Worm (Caenorhabditis elegans) whole organism, L4 larva: Measurements from ENCODE around the gene nhr-12.

Experiments used
- D1046.2 ChIP-seq: fragments of 200-800 bp; sonication (Bioruptor generic); IDR thresholded peaks from 2 replicates; pipeline ENCODE4 v1.3.6; 2022; ENCODE audit warnings: missing genetic modification characterization, missing compliant biosample characterization
- F10B5.3 ChIP-seq: sonication (generic microtip); optimal IDR thresholded peaks from 2 replicates; lab custom pipeline; 2016; ENCODE audit warnings: mild to moderate bottlenecking, missing genetic modification characterization, missing compliant biosample characterization
- F26F4.8 ChIP-seq: fragments of 200-800 bp; sonication (Bioruptor generic); conservative IDR thresholded peaks from 2 replicates; pipeline ENCODE4 v1.3.6; 2022; ENCODE audit warnings: missing genetic modification characterization, missing compliant biosample characterization
- F37D6.2 ChIP-seq: sonication (generic microtip); optimal IDR thresholded peaks from 2 replicates; lab custom pipeline; 2016; ENCODE audit warnings: mild to moderate bottlenecking, missing genetic modification characterization, missing compliant biosample characterization
- F44E2.7 ChIP-seq: fragments of 200-800 bp; sonication (Bioruptor generic); IDR thresholded peaks from 2 replicates; pipeline ENCODE4 v2.1.2; 2022; ENCODE audit warnings: missing genetic modification characterization, missing compliant biosample characterization
- T20F7.1 ChIP-seq: fragments of 200-800 bp; sonication (Bioruptor generic); optimal IDR thresholded peaks from 2 replicates; lab custom pipeline; 2018; ENCODE audit warnings: mild to moderate bottlenecking, missing genetic modification characterization, missing compliant biosample characterization
- Y105C5A.15 ChIP-seq: fragments of 200-800 bp; sonication (Bioruptor generic); IDR thresholded peaks from 2 replicates; pipeline ENCODE4 v1.3.6; 2022; ENCODE audit warnings: missing genetic modification characterization, missing compliant biosample characterization
- Y75B8A.6 ChIP-seq: fragments of 200-800 bp; sonication (Bioruptor generic); IDR thresholded peaks from 2 replicates; pipeline ENCODE4 v1.3.6; 2022; ENCODE audit warnings: missing genetic modification reagents, missing genetic modification characterization, missing compliant biosample characterization
- ZK546.5 ChIP-seq, 2 experiments: sonication (generic microtip); optimal IDR thresholded peaks; 2 replicates each; lab custom pipeline; 2017; ENCODE audit warnings: missing biosample characterization in 2 of 2, missing genetic modification characterization in 2 of 2
- ceh-32 ChIP-seq: sonication (generic microtip); optimal IDR thresholded peaks from 2 replicates; lab custom pipeline; 2016; ENCODE audit warnings: mild to moderate bottlenecking, missing genetic modification characterization, missing compliant biosample characterization; ENCODE audit not compliant: poor library complexity
- ceh-62 ChIP-seq: sonication (generic microtip); optimal IDR thresholded peaks from 2 replicates; lab custom pipeline; 2017; ENCODE audit warnings: missing biosample characterization, missing genetic modification characterization
- daf-16 ChIP-seq, 3 experiments: sonication (generic microtip); optimal IDR thresholded peaks; 2 replicates each; lab custom pipeline; 2016 to 2017; ENCODE audit warnings: missing genetic modification characterization in 3 of 3, missing genetic modification reagents in 3 of 3, mild to moderate bottlenecking in 2 of 3, missing compliant biosample characterization in 2 of 3, missing biosample characterization in 1 of 3, moderate library complexity in 1 of 3
- dmd-8 ChIP-seq: fragments of 200-800 bp; sonication (Bioruptor generic); IDR thresholded peaks from 2 replicates; pipeline ENCODE4 v1.3.6; 2022; ENCODE audit warnings: missing genetic modification characterization, missing compliant biosample characterization
- duxl-1 ChIP-seq: sonication (generic microtip); optimal IDR thresholded peaks from 2 replicates; lab custom pipeline; 2016; ENCODE audit warnings: mild to moderate bottlenecking, missing genetic modification characterization, moderate library complexity, missing compliant biosample characterization; ENCODE audit not compliant: poor library complexity
- egl-43 ChIP-seq: fragments of 200-800 bp; sonication (Bioruptor generic); IDR thresholded peaks from 2 replicates; pipeline ENCODE4 v1.3.6; 2022; ENCODE audit warnings: missing genetic modification reagents, missing genetic modification characterization, missing compliant biosample characterization
- fkh-10 ChIP-seq: fragments of 150-350 bp; optimal IDR thresholded peaks from 2 replicates; lab custom pipeline; 2014; ENCODE audit warnings: missing biosample characterization, missing genetic modification reagents, missing genetic modification characterization
- hlh-11 ChIP-seq: fragments of 200-800 bp; sonication (Bioruptor generic); optimal IDR thresholded peaks from 2 replicates; lab custom pipeline; 2018; ENCODE audit warnings: mild to moderate bottlenecking, missing genetic modification characterization, missing compliant biosample characterization
- lim-7 ChIP-seq: fragments of 200-800 bp; sonication (Bioruptor generic); IDR thresholded peaks from 2 replicates; pipeline ENCODE4 v1.3.6; 2022; ENCODE audit warnings: missing genetic modification characterization, missing compliant biosample characterization
- lin-13 ChIP-seq: fragments of 150-350 bp; optimal IDR thresholded peaks from 2 replicates; lab custom pipeline; 2014; ENCODE audit warnings: missing biosample characterization, missing genetic modification reagents, missing genetic modification characterization
- madf-5 ChIP-seq, 2 experiments: fragments of 200-800 bp; sonication (Bioruptor generic); IDR thresholded peaks; 2 replicates each; pipeline ENCODE4 v1.3.6; 2022; ENCODE audit warnings: missing compliant biosample characterization in 2 of 2, missing genetic modification characterization in 2 of 2
- mdl-1 ChIP-seq, 2 experiments: fragments of 150-350 bp in 1 of 2; sonication (generic microtip) in 1 of 2; optimal IDR thresholded peaks; 2 replicates each; lab custom pipeline; 2014 to 2017; ENCODE audit warnings: missing biosample characterization in 2 of 2, missing genetic modification characterization in 2 of 2
- mxl-2 ChIP-seq: fragments of 200-800 bp; sonication (Bioruptor generic); conservative IDR thresholded peaks from 2 replicates; pipeline ENCODE4 v1.3.6; 2022; ENCODE audit warnings: missing genetic modification reagents, missing genetic modification characterization, missing compliant biosample characterization
- nhr-10 ChIP-seq: fragments of 150-350 bp; optimal IDR thresholded peaks from 2 replicates; lab custom pipeline; 2014; ENCODE audit warnings: missing biosample characterization, missing genetic modification characterization
- nhr-102 ChIP-seq: sonication (generic microtip); optimal IDR thresholded peaks from 2 replicates; lab custom pipeline; 2016; ENCODE audit warnings: mild to moderate bottlenecking, missing genetic modification characterization, moderate library complexity, missing compliant biosample characterization
- nhr-111 ChIP-seq: fragments of 200-800 bp; sonication (Bioruptor generic); optimal IDR thresholded peaks from 2 replicates; lab custom pipeline; 2018; ENCODE audit warnings: mild to moderate bottlenecking, missing genetic modification characterization, missing compliant biosample characterization
- nhr-28 ChIP-seq: fragments of 150-350 bp; optimal IDR thresholded peaks from 2 replicates; lab custom pipeline; 2014; ENCODE audit warnings: missing biosample characterization, missing genetic modification characterization
- nhr-41 ChIP-seq: fragments of 200-800 bp; sonication (Bioruptor generic); IDR thresholded peaks from 2 replicates; pipeline ENCODE4 v1.3.6; 2022; ENCODE audit warnings: missing genetic modification reagents, missing genetic modification characterization, missing compliant biosample characterization
- nhr-48 ChIP-seq: sonication (generic microtip); optimal IDR thresholded peaks from 2 replicates; lab custom pipeline; 2016; ENCODE audit warnings: mild to moderate bottlenecking, missing genetic modification characterization, missing compliant biosample characterization
- nhr-6 ChIP-seq: fragments of 150-350 bp; optimal IDR thresholded peaks from 2 replicates; lab custom pipeline; 2014; ENCODE audit warnings: missing biosample characterization, missing genetic modification characterization
- nhr-77 ChIP-seq: fragments of 150-350 bp; optimal IDR thresholded peaks from 2 replicates; lab custom pipeline; 2014; ENCODE audit warnings: missing biosample characterization, missing genetic modification characterization
- php-3 ChIP-seq: fragments of 200-800 bp; sonication (Bioruptor generic); IDR thresholded peaks from 2 replicates; pipeline ENCODE4 v1.3.6; 2022; ENCODE audit warnings: missing genetic modification reagents, missing genetic modification characterization, missing compliant biosample characterization
- pqm-1 ChIP-seq: sonication (generic microtip); optimal IDR thresholded peaks from 2 replicates; lab custom pipeline; 2017; ENCODE audit warnings: missing biosample characterization, missing genetic modification characterization
- rbr-2 ChIP-seq: sonication (generic microtip); optimal IDR thresholded peaks from 2 replicates; lab custom pipeline; 2016; ENCODE audit warnings: missing genotype, missing genetic modification characterization, missing compliant biosample characterization
- spr-3 ChIP-seq: fragments of 200-800 bp; sonication (Bioruptor generic); optimal IDR thresholded peaks from 2 replicates; lab custom pipeline; 2018; ENCODE audit warnings: mild to moderate bottlenecking, missing genetic modification characterization, missing compliant biosample characterization
- unc-39 ChIP-seq: sonication (generic microtip); optimal IDR thresholded peaks from 2 replicates; lab custom pipeline; 2017; ENCODE audit warnings: missing biosample characterization, missing genetic modification characterization
- unc-62 ChIP-seq, 3 experiments: fragments of 150-350 bp in 1 of 3; sonication (generic microtip); optimal IDR thresholded peaks in 2 of 3; peaks in 1 of 3; 1 replicate in 1 of 3; 2 replicates in 2 of 3; lab custom pipeline; 2014 to 2017; ENCODE audit warnings: missing biosample characterization in 3 of 3, missing genetic modification characterization in 3 of 3, missing genetic modification reagents in 3 of 3, missing genotype in 1 of 3
- zag-1 ChIP-seq: fragments of 150-350 bp; optimal IDR thresholded peaks from 2 replicates; lab custom pipeline; 2014; ENCODE audit warnings: missing biosample characterization, missing genetic modification characterization
- zfp-3 ChIP-seq: fragments of 200-800 bp; sonication (Bioruptor generic); conservative IDR thresholded peaks from 2 replicates; pipeline ENCODE4 v1.3.6; 2022; ENCODE audit warnings: missing genetic modification reagents, missing genetic modification characterization, missing compliant biosample characterization
- zip-11 ChIP-seq: fragments of 200-800 bp; sonication (Bioruptor generic); IDR thresholded peaks from 2 replicates; pipeline ENCODE4 v1.3.6; 2022; ENCODE audit warnings: missing genetic modification characterization, missing compliant biosample characterization
- ztf-11 ChIP-seq: fragments of 150-350 bp; optimal IDR thresholded peaks from 2 replicates; lab custom pipeline; 2014; ENCODE audit warnings: missing biosample characterization, missing genetic modification characterization

Gene nhr-12

DNA sequence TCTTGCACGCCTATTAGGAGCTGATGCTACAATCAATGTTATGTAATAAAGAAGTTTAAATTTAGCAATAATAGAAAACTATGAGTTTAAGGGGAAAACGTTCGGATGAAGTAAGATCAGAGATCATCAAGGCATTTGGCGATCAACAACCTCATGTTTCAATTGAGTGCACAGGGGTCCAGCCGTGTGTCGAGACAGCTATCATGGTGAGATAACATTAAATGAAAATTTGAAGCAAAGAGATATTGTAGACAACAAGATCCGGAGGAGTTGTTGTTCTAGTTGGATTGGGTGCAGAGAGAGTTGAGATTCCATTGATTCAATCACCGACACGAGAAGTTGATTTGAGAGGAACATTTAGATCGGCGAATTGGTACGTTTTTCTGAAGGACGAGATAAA is 2.3 kb upstream of the nhr-12 start:
- no peak for TF ChIP-seq ceh-62 (tag; lab: Kevin White, UChicago)
- TF ChIP-seq daf-16 (GFP tag; optimal IDR thresholded peaks at IDR 0.05; lab: Kevin White, UChicago), result peak in 1 of 2 experiments; percentile 72
- TF ChIP-seq daf-16 (tag; optimal IDR thresholded peaks at IDR 0.05; lab: Kevin White, UChicago), result no peak

ce11 chrV:10084864-10085263 is 1.0 kb upstream of the nhr-12 start, which contains the start of gene R04B5.6:
R04B5.6 (plus strand) TSS chrV:10085164.
- TF ChIP-seq nhr-6 (no peak), php-3 (GFP tag; lab: Robert Waterston, UW) (no peak), ceh-62 (tag; lab: Kevin White, UChicago) (no peak), T20F7.1 (no peak), Y105C5A.15 (GFP tag; lab: Robert Waterston, UW) (no peak), egl-43 (GFP tag; lab: Robert Waterston, UW) (no peak), madf-5 (GFP tag; IDR thresholded peaks at IDR 0.05; lab: Robert Waterston, UW) (no peak), Y75B8A.6 (GFP tag; lab: Robert Waterston, UW) (no peak), zag-1 (tag; lab: Kevin White, UChicago) (no peak), lin-13 (GFP tag; lab: Kevin White, UChicago) (no peak), mdl-1 (tag; optimal IDR thresholded peaks at IDR 0.05; lab: Kevin White, UChicago) (no peak)
- TF ChIP-seq, all 104 proteins: peak for 0

DNA sequence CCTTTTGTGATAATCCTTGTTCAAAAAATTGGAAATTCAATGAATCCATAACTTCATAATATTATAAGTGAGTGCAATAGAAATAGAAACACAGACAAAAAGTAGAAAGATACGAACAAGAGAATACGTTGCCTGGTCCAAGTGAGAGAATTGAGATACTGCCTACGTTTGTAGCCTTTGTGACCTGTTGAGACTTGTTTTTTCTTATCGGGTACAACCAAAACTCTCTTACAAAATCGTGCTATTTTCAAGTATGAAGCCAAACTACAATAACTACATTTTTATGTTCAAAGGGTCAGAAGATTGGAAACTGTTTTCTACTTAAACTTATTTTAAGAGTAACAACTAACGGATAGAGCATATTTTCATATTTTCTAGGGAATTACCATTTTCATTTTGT is 2.2 kb downstream of the nhr-12 start, which contains the start of gene nhr-205:
TSS of gene nhr-205 (minus strand) at position 141 of the 400 bp plus-strand sequence.
- TF ChIP-seq F26F4.8 (no peak), D1046.2 (GFP tag; lab: Robert Waterston, UW) (no peak), php-3 (GFP tag; lab: Robert Waterston, UW) (no peak), nhr-77 (peak; percentile 89), ceh-62 (tag; lab: Kevin White, UChicago) (no peak), pqm-1 (no peak), ZK546.5 (tag; optimal IDR thresholded peaks at IDR 0.05; lab: Kevin White, UChicago) (no peak), dmd-8 (GFP tag; lab: Robert Waterston, UW) (no peak), nhr-28 (tag; lab: Kevin White, UChicago) (peak; percentile 89), F44E2.7 (GFP tag; lab: Robert Waterston, UW) (no peak)

- TF ChIP-seq F37D6.2 (tag; lab: Kevin White, UChicago) (no peak), unc-62 (GFP tag; optimal IDR thresholded peaks at IDR 0.05 in 1 of 2; lab: Kevin White, UChicago) (peak in 1 of 2 experiments; percentile 94), unc-62 (tag; optimal IDR thresholded peaks at IDR 0.05; lab: Kevin White, UChicago) (no peak)
These were observed 2.9 kb downstream of the nhr-12 start for ce11 chrV:10080905-10081304.

DNA sequence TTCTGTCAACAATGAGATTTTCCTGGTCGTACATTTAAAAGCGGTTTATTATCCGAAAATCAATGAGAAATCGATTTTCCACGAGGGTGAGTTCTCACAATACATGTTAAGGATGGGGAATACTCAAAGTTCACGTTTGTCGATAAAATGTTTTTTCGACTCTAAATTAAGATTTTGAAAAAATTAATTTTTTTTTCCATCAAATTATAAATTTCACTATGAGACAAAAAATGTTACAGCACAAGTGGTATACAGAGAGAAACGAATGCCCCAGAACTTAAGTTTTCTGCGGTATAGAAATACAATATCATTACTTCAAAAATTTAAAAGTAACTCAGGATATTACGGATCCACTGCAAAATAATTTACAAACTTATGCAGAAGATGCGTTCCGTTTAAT is 5.6 kb downstream of the nhr-12 start, which contains the start of gene R04B5.1:
TSS of gene R04B5.1 (minus strand) at position 101 of the 400 bp plus-strand sequence.
- TF ChIP-seq unc-39 (tag; lab: Kevin White, UChicago), result no peak
- TF ChIP-seq nhr-102 (tag; lab: Kevin White, UChicago), result no peak
- TF ChIP-seq mxl-2, result no peak
- no peak for TF ChIP-seq zip-11 (GFP tag; lab: Robert Waterston, UW)
- TF ChIP-seq F10B5.3 (tag; lab: Kevin White, UChicago), result no peak
- no peak for TF ChIP-seq rbr-2
- TF ChIP-seq zfp-3, result no peak
- no peak for TF ChIP-seq nhr-48 (tag; lab: Kevin White, UChicago)
- TF ChIP-seq nhr-10, result no peak
- no peak for TF ChIP-seq nhr-111
- TF ChIP-seq duxl-1 (tag; lab: Kevin White, UChicago), result no peak
- no peak for TF ChIP-seq spr-3
- no peak for TF ChIP-seq nhr-41 (GFP tag; lab: Robert Waterston, UW)
- no peak for TF ChIP-seq ceh-32 (tag; lab: Kevin White, UChicago)
- TF ChIP-seq lim-7 (GFP tag; lab: Robert Waterston, UW), result no peak
- no peak for TF ChIP-seq hlh-11
- no peak for TF ChIP-seq ztf-11
- no peak for TF ChIP-seq fkh-10
